Fruit fly (Drosophila melanogaster) S2 (cell line): Measurements from ENCODE around the gene Cpr64Ad.

Experiments
- CG8478 ChIP-seq: fragments of >200 bp; optimal IDR thresholded peaks from 2 replicates; lab custom pipeline; 2018
- CTCF ChIP-seq, 2 experiments: fragments of >200 bp; optimal IDR thresholded peaks; 2 replicates each; lab custom pipeline; 2018

Cpr64Ad gene

dm6 chr3L:4215079-4215478 lies at the start of gene Cpr64Ad:
Gene Cpr64Ad (plus strand): TSS chr3L:4215379.
- TF ChIP-seq CG8478 (lab: Kevin White, UChicago): no peak
- TF ChIP-seq CTCF (optimal IDR thresholded peaks at IDR 0.05; lab: Kevin White, UChicago): no peak

dm6 chr3L:4167353-4167842 lies 47.8 kb upstream of the Cpr64Ad start, which contains the start of gene mas:
Gene mas (minus strand): TSS chr3L:4167464.
- TF ChIP-seq CG8478 (lab: Kevin White, UChicago): no peak
- no peak for TF ChIP-seq CTCF (optimal IDR thresholded peaks at IDR 0.05; lab: Kevin White, UChicago)

- peak in 1 of 2 experiments; percentile 15 for TF ChIP-seq CTCF (optimal IDR thresholded peaks at IDR 0.05; lab: Kevin White, UChicago)
- TF ChIP-seq CG8478 (lab: Kevin White, UChicago): no peak
Measured at dm6 chr3L:4169957-4170651, 45.1 kb upstream of the Cpr64Ad start, which contains the start of gene Ero1L. Gene Ero1L (plus strand): TSS chr3L:4170404.

DNA sequence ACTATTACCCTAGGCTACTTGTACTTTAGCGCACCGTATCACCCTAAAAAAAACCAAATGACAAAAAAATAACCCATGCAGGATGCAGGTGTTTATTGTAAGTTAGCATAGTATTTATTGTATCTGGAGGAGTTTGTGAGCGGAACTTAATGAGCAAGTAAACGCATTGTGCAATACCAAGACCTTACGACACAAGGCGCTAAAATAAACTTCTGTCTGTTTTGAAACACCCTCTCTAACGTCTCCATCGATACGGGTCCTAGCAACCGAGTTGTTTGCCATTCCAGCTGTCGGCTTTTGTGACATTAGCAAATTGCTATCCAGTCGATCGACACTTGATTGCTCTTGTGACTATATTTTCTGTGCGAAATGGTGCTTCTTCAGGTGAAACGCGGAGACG lies 41.6 kb upstream of the Cpr64Ad start, which contains the start of gene CG18675:
CG18675 (plus strand) TSS at position 301 of the 400 bp plus-strand sequence.
- no peak for TF ChIP-seq CTCF (optimal IDR thresholded peaks at IDR 0.05; lab: Kevin White, UChicago)
- no peak for TF ChIP-seq CG8478 (lab: Kevin White, UChicago)

DNA sequence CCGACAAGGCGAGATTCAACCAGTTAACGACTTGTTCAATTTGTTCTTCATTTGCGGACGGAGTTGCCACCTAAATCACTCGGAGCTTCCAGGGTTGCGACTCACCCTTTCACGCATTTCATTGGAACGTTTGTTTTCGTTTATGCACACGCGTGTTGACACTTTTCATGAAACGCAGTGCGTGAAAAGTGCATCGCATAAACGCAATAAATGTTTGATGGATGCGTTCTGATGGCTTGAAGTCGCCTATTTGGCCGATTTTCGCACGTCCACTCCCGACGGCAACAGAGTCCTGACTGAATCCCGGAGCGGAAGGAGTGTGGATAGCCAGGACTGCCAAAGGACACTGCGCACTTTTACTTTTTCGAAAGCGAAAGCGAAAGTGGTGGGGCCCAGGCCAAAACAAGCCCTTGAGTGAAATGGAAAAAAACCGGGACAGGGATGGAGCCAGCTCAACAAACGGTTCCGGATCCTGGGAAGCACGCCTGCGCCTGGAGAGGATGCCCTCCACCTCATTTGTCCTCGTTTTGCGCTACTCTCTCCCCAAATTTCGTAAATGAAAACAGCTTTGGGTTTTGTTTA lies 37.1 kb upstream of the Cpr64Ad start, which contains the start of gene Teh4:
Teh4 (minus strand) TSS at position 290 of the 582 bp plus-strand sequence.
- no peak for TF ChIP-seq CG8478 (lab: Kevin White, UChicago)
- no peak for TF ChIP-seq CTCF (optimal IDR thresholded peaks at IDR 0.05; lab: Kevin White, UChicago)

DNA sequence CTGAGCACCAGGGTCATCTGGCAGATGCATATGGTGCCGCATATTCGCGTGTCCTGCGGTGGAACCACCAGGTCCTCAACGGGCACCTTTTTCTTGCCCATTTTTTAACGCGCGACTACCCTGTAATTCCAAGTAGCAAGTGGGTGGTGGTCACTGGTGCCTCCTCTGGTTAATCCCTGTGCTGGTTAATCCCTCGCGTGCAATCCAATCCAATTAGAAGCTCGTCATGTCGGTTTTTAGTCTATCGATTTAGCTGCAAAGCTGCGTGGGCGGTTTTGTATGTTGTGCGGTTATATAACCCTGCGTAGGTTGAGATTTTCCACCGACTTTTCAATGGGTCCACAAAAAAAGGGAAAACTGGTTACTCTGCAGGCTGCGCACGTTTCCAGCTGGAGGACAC lies 30.6 kb upstream of the Cpr64Ad start, which contains the start of gene Teh3:
Teh3 (minus strand) TSS at position 101 of the 400 bp plus-strand sequence.
- TF ChIP-seq CG8478 (lab: Kevin White, UChicago) (no peak), CTCF (optimal IDR thresholded peaks at IDR 0.05; lab: Kevin White, UChicago) (no peak)

DNA sequence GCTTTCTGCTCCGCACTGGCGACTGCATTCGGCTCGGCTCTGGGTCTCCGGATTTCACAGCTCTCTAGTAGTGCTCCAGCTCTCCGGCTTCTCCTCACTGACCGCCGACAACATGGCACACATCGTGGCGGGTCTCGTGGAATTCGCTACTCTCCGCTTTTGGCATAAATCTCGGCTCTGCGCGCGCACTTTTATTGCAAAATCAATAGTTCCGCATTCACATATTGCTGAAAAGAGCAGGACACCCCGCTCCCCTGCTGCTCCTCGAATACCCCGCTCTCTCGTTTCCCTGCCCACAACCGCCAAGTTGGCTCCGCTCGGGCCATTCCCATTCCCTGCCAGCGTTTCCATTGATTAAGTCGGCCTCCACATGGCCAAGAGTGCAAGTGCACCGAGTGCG lies 29.9 kb upstream of the Cpr64Ad start:
- TF ChIP-seq CTCF (optimal IDR thresholded peaks at IDR 0.05; lab: Kevin White, UChicago) (no peak), CG8478 (lab: Kevin White, UChicago) (no peak)

- no peak for TF ChIP-seq CG8478 (lab: Kevin White, UChicago)
- no peak for TF ChIP-seq CTCF (optimal IDR thresholded peaks at IDR 0.05; lab: Kevin White, UChicago)
Measured at dm6 chr3L:4186659-4187058, 28.5 kb upstream of the Cpr64Ad start, which contains the start of gene VhaM9.7-c. Gene VhaM9.7-c (minus strand): TSS chr3L:4186865.

DNA sequence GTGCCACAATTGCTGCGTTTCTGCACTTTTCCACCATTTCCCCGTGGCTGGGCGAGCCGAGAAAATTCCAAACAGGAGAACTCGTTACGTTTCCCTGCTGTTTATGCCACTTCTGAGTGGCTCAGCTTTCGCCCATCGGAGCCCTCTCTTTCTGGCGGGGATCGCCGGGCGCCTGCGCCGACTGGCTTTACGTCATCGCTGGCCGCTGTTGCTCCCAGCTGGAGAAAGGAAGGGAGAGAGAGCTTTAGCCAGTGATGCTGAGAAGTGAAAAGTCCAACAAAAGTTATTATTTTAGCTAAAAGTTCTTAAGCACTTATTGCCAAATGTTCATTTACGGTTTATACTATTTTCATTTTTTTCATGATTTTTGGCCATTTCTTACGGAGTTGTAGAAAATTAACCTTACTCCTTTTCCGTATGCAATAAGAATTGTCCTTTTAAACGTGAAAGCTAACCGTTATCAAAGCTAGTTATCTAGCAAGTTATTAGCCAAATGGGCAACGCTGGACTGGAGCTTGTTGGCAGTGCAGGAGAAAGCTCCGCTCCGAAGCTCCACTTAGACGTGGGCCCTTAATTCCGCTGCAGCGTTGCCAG lies 27.2 kb upstream of the Cpr64Ad start, which contains the start of the genes Teh2 and tipE:
Teh2 (minus strand) TSS at position 94 of the 594 bp plus-strand sequence.
tipE (plus strand) TSS at position 570 of the 594 bp plus-strand sequence.
- TF ChIP-seq CTCF (optimal IDR thresholded peaks at IDR 0.05; lab: Kevin White, UChicago): no peak
- TF ChIP-seq CG8478 (lab: Kevin White, UChicago): no peak

DNA sequence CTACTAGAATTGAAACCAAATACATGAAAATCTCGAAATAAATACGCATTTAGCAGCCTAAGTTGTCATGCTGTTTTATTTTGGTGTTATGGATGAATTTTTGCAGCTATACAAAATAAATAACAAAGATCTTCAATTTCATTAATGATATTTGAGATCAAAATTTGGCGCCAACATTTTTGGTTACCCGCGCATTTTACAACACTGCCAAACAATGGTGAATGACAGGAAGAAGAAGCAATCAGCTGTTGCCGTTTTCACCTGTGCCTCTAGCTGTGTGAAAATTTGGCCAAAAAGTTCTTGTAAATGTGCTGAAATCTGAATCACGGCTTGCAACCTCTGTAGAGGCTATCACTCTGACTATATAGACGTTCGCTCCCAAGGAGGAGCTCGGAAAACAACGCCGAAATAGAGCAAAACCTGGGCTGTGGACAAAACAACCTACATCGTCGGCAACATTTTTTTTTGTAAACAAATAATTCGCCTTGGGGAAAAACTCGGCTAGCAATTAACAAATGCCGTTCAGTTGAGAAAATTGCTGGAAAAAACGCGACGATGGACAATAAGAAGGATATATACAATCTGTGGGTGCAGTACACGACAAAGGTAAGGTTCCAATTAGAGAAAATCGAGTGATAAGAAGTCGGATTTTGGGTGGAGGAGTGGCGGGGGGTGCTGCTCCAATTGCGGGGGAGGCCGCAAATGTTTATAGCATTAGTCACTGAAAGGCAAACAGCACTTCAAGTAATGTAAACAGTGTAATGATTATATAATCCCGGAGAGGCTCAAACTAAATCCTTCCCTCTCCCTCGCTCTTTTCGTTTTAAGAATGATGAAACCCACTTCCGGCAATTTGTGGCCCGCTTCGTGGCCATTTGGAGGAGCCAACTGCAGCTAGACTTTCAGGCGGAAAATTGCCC lies 21.2 kb upstream of the Cpr64Ad start, which contains the start of gene CG43367:
CG43367 (plus strand) TSS at position 264 of the 920 bp plus-strand sequence.
- TF ChIP-seq CTCF (optimal IDR thresholded peaks at IDR 0.05; lab: Kevin White, UChicago) (no peak), CG8478 (lab: Kevin White, UChicago) (no peak)

- no peak for TF ChIP-seq CTCF (optimal IDR thresholded peaks at IDR 0.05; lab: Kevin White, UChicago)
- TF ChIP-seq CG8478 (lab: Kevin White, UChicago): no peak
Measured at dm6 chr3L:4204239-4204638, 10.9 kb upstream of the Cpr64Ad start, which contains the start of gene CG15005. Gene CG15005 (minus strand): TSS chr3L:4204339.

- no peak for TF ChIP-seq CTCF (optimal IDR thresholded peaks at IDR 0.05; lab: Kevin White, UChicago)
- TF ChIP-seq CG8478 (lab: Kevin White, UChicago): no peak
Measured at dm6 chr3L:4204867-4205266, 10.3 kb upstream of the Cpr64Ad start.

DNA sequence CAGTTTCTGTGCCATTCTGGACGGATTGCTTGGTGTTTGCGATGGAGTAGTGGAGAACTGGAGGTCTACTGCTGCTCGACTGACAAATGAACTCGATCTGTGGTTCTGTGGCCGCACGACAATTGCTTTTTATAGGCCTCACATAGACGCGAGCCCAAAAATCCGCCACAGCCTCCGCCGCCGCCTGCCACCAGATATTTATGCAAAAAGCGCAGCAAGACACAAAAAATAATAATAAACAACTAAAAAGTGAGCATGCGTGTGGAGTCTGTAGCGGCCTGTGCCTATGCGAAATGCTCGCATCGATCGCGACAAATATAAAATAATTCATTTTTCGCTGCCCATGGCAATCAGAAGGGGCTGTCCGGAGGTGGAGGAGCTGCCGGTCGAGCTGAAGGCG lies 6.1 kb upstream of the Cpr64Ad start, which contains the start of gene Cpr64Aa:
Cpr64Aa (minus strand) TSS at position 101 of the 400 bp plus-strand sequence.
- TF ChIP-seq CG8478 (lab: Kevin White, UChicago) (no peak), CTCF (optimal IDR thresholded peaks at IDR 0.05; lab: Kevin White, UChicago) (no peak)
